Worm (Caenorhabditis elegans) whole organism, late embryonic: ENCODE measurements around the gene D1005.5.

ENCODE experiments used
- Y22D7AL.16 ChIP-seq: sonication (generic microtip); optimal IDR thresholded peaks from 2 replicates; lab custom pipeline; 2016; ENCODE audit warnings: missing genetic modification characterization, missing compliant biosample characterization
- hlh-8 ChIP-seq: sonication (generic microtip); optimal IDR thresholded peaks from 2 replicates; lab custom pipeline; 2016; ENCODE audit warnings: missing genotype, missing genetic modification characterization, missing compliant biosample characterization
- pros-1 ChIP-seq: fragments of 150-350 bp; optimal IDR thresholded peaks from 2 replicates; lab custom pipeline; 2014; ENCODE audit warnings: missing biosample characterization, missing genetic modification reagents, missing genetic modification characterization

DNA sequence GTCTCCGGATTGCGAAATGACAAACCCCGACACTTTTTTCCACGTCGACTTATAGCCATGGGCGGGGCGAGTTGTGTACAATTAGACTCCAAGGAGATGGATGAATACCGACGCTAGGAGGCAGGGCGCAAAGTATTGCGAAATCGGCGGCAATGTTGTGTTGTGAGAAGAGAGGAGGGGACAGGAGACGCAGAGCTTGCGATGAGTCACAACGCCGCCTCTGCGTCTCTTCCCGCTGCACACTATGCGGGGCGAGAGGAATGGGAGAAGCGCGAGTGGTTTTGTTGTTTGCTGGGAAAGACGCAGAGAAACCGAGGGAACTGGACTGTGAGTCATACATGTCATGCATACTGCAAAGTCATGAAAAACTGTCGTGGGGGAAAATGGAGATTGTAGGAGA is 18.4 kb downstream of the D1005.5 start:
- TF ChIP-seq Y22D7AL.16 (tag; lab: Kevin White, UChicago) (no peak), hlh-8 (tag; lab: Kevin White, UChicago) (no peak), pros-1 (tag; lab: Kevin White, UChicago) (peak; percentile 80)
